Fruit fly (Drosophila melanogaster): ENCODE measurements around the gene Uch-L5.

The Uch-L5 gene

DNA sequence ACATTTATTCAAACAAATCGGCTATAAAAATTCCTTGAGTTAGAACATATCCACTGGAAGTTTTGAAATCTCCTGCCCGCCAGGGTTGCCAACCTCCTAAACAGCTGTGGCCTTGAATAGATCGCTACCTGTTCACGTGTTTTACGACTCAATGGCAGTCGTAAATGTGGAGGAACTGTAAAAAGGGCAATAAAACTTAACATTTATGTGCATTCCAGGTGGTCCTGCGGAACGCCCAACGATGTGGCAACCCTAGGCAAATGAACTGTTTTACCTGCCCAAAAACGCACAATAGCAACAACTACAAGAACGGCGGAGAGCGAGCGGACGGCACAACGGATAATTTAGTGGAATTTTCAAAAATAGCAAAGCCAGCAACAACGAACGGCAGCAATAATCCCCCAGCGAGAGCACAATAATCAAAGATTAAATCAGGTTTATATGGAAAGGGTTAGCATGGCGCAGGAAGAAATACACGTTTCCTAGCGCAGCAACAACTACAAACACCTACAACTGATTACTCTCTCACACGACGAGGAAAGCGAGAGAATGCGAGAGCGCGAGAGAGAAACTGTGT, 15.0 kb downstream of the Uch-L5 start (continued):
- no peak for TF ChIP-seq CG11398 (GFP tag; optimal IDR thresholded peaks at IDR 0.05)
- no peak for TF ChIP-seq CG42726 (GFP tag; IDR thresholded peaks at IDR 0.05; ENCODE audit: partially characterized antibody)
- TF ChIP-seq CG11247 (GFP tag; IDR thresholded peaks at IDR 0.05), result 0 out of 2 replicates have a peak, but pooled peaks have one; percentile 31
- peak; percentile 58 for TF ChIP-seq D (optimal IDR thresholded peaks at IDR 0.05)
- TF ChIP-seq D (GFP tag; optimal IDR thresholded peaks at IDR 0.05), result no peak
- TF ChIP-seq bowl (GFP tag; IDR thresholded peaks at IDR 0.05), result no peak
- TF ChIP-seq esg (GFP tag; conservative IDR thresholded peaks at IDR 0.05), result 0 out of 2 replicates have a peak, but pooled peaks have one; percentile 28
- TF ChIP-seq Pdp1 (GFP tag; optimal IDR thresholded peaks at IDR 0.05), result peak in 1 of 2 experiments; percentile 3
- no peak for TF ChIP-seq CG12744 (GFP tag; optimal IDR thresholded peaks at IDR 0.05)
- no peak for TF ChIP-seq Nf-YC (tag; optimal IDR thresholded peaks at IDR 0.05)
- TF ChIP-seq vfl (GFP tag; optimal IDR thresholded peaks at IDR 0.05), result peak; percentile 29
- TF ChIP-seq CG2875 (GFP tag; optimal IDR thresholded peaks at IDR 0.05), result no peak
- TF ChIP-seq onecut (GFP tag; IDR thresholded peaks at IDR 0.05), result no peak
- no peak for TF ChIP-seq BtbVII (GFP tag; optimal IDR thresholded peaks at IDR 0.05)
- no peak; the same call in 1 of the 2 replicates for TF ChIP-seq vvl (GFP tag; IDR thresholded peaks at IDR 0.05)
- TF ChIP-seq Hr78 (GFP tag; optimal IDR thresholded peaks at IDR 0.05), result no peak
- TF ChIP-seq ara (GFP tag; IDR thresholded peaks at IDR 0.05), result peak; percentile 66; the same call in 1 of the 2 replicates
- peak; percentile 42 for TF ChIP-seq fd96Cb (tag; optimal IDR thresholded peaks at IDR 0.05)
- no peak for TF ChIP-seq nom (GFP tag; optimal IDR thresholded peaks at IDR 0.05)
- peak; percentile 39; the same call in 1 of the 2 replicates for TF ChIP-seq CG6272 (GFP tag; IDR thresholded peaks at IDR 0.05)
- TF ChIP-seq CG4707 (GFP tag; optimal IDR thresholded peaks at IDR 0.05), result no peak
- peak; percentile 21 for TF ChIP-seq CG15514 (GFP tag; optimal IDR thresholded peaks at IDR 0.05)
- 0 out of 2 replicates have a peak, but pooled peaks have one; percentile 27 for TF ChIP-seq stc (GFP tag; IDR thresholded peaks at IDR 0.05)
- TF ChIP-seq CG17359 (tag; optimal IDR thresholded peaks at IDR 0.05), result peak; percentile 65
- TF ChIP-seq NC2β (GFP tag; optimal IDR thresholded peaks at IDR 0.05), result peak; percentile 1
- TF ChIP-seq CG30431 (GFP tag; optimal IDR thresholded peaks at IDR 0.05), result peak; percentile 27
- TF ChIP-seq Awh (GFP tag; IDR thresholded peaks at IDR 0.05), result no peak
- peak; percentile 53 for TF ChIP-seq CG12769 (tag; optimal IDR thresholded peaks at IDR 0.05)
- peak; percentile 59 for TF ChIP-seq sens-2 (GFP tag; IDR thresholded peaks at IDR 0.05)
- TF ChIP-seq Lhr (GFP tag; optimal IDR thresholded peaks at IDR 0.05), result no peak
- peak; percentile 18; the same call in 1 of the 2 replicates for TF ChIP-seq CG10959 (GFP tag; IDR thresholded peaks at IDR 0.05)
- TF ChIP-seq ewg (GFP tag; optimal IDR thresholded peaks at IDR 0.05), result no peak
- no peak for TF ChIP-seq wek (GFP tag; optimal IDR thresholded peaks at IDR 0.05)
- TF ChIP-seq CG7357 (GFP tag; IDR thresholded peaks at IDR 0.05), result peak; percentile 10; the same call in 1 of the 3 replicates
- no peak for TF ChIP-seq CG18011 (GFP tag; optimal IDR thresholded peaks at IDR 0.05)
- no peak for TF ChIP-seq nau (GFP tag; optimal IDR thresholded peaks at IDR 0.05)
- no peak for TF ChIP-seq Hey (tag; optimal IDR thresholded peaks at IDR 0.05)
- TF ChIP-seq CG6683 (GFP tag; optimal IDR thresholded peaks at IDR 0.05), result no peak
- peak; percentile 47 for TF ChIP-seq Dip3 (GFP tag; optimal IDR thresholded peaks at IDR 0.05)
- TF ChIP-seq sr (GFP tag; IDR thresholded peaks at IDR 0.05), result peak; percentile 6; the same call in 1 of the 3 replicates
- TF ChIP-seq Gsc (GFP tag; IDR thresholded peaks at IDR 0.05), result 0 out of 2 replicates have a peak, but pooled peaks have one; percentile 27
- TF ChIP-seq CG10147 (GFP tag; optimal IDR thresholded peaks at IDR 0.05), result no peak
- no peak for TF ChIP-seq CTCF (GFP tag; optimal IDR thresholded peaks at IDR 0.05)
- TF ChIP-seq CG2889 (GFP tag; IDR thresholded peaks at IDR 0.05), result peak; percentile 45; the same call in 1 of the 3 replicates
- TF ChIP-seq CG2678 (tag; optimal IDR thresholded peaks at IDR 0.05), result no peak
- TF ChIP-seq Sry-δ (GFP tag; optimal IDR thresholded peaks at IDR 0.05), result no peak
- peak; percentile 31; the same call in 1 of the 2 replicates for TF ChIP-seq CG6689 (GFP tag; IDR thresholded peaks at IDR 0.05)
- TF ChIP-seq HLHmδ (GFP tag; optimal IDR thresholded peaks at IDR 0.05), result peak; percentile 32
- no peak for TF ChIP-seq CG4404 (GFP tag; IDR thresholded peaks at IDR 0.05)
- TF ChIP-seq CG18764 (GFP tag; optimal IDR thresholded peaks at IDR 0.05), result peak; percentile 28
